Worm (Caenorhabditis elegans) whole organism, L3 larva: ENCODE measurements around the gene npax-2.

Source experiments
- R02D3.7 ChIP-seq: fragments of 150-350 bp; optimal IDR thresholded peaks from 2 replicates; lab custom pipeline; 2014; ENCODE audit warnings: missing biosample characterization, missing genetic modification characterization
- daf-12 ChIP-seq: fragments of 150-350 bp; optimal IDR thresholded peaks from 2 replicates; lab custom pipeline; 2014; ENCODE audit warnings: missing biosample characterization, missing genetic modification reagents, missing genetic modification characterization
- lin-15B ChIP-seq: fragments of 150-350 bp; optimal IDR thresholded peaks from 2 replicates; lab custom pipeline; 2014; ENCODE audit warnings: missing biosample characterization, missing genetic modification characterization
- pqm-1 ChIP-seq: fragments of 150-350 bp; optimal IDR thresholded peaks from 2 replicates; lab custom pipeline; 2017; ENCODE audit warnings: missing biosample characterization, missing genetic modification characterization, inconsistent platforms
- unc-62 ChIP-seq: fragments of 150-350 bp; sonication (generic microtip); optimal IDR thresholded peaks from 4 replicates; lab custom pipeline; 2014; ENCODE audit warnings: missing biosample characterization, missing genetic modification reagents, missing genetic modification characterization

DNA sequence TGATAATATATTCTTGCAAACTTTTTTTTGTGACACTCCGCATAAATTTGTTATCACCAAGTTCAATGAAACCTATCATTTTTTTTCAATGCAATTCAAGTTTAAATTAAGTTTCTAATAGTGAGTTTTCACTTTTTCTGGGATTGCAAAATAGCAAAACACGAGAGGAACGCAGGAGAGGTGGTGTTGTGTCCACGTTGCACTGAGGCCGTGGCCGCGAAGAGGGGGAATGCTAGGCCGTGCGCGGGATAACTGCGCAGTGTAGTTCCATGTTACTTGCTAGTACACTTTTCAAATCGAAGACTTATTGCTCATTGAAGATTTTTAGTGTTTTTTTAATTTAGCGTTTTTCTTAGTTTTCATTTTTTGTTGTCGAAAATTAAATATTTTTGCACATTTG is 41.7 kb downstream of the npax-2 start:
- TF ChIP-seq unc-62 (no peak), lin-15B (tag; lab: Kevin White, UChicago) (no peak), R02D3.7 (tag; lab: Kevin White, UChicago) (no peak), daf-12 (tag; lab: Kevin White, UChicago) (no peak), pqm-1 (tag; lab: Kevin White, UChicago) (no peak)
